Worm (Caenorhabditis elegans) whole organism, L1 larva: ENCODE measurements around the gene akt-2.

Experiments used
- ama-1 ChIP-seq: fragments of 150-350 bp; optimal IDR thresholded peaks from 2 replicates; lab custom pipeline; 2014
- elt-3 ChIP-seq, 6 experiments: fragments of 150-350 bp in 1 of 6; sonication (generic microtip); optimal IDR thresholded peaks; 2 replicates each; lab custom pipeline; 2017 to 2018; ENCODE audit warnings: missing biosample characterization in 6 of 6, missing genetic modification characterization in 6 of 6, inconsistent platforms in 1 of 6
- lsy-2 ChIP-seq, 2 experiments: fragments of 150-350 bp; optimal IDR thresholded peaks; 2 replicates each; lab custom pipeline; 2014; ENCODE audit warnings: missing biosample characterization in 2 of 2, missing genetic modification characterization in 2 of 2
- nhr-77 ChIP-seq: fragments of 150-350 bp; optimal IDR thresholded peaks from 2 replicates; lab custom pipeline; 2014; ENCODE audit warnings: missing biosample characterization, missing genetic modification characterization
- unc-130 ChIP-seq: fragments of 150-350 bp; optimal IDR thresholded peaks from 2 replicates; lab custom pipeline; 2017; ENCODE audit warnings: missing biosample characterization, missing genetic modification characterization, inconsistent platforms
- zag-1 ChIP-seq: fragments of 150-350 bp; optimal IDR thresholded peaks from 2 replicates; lab custom pipeline; 2014; ENCODE audit warnings: missing biosample characterization, missing genetic modification characterization

DNA sequence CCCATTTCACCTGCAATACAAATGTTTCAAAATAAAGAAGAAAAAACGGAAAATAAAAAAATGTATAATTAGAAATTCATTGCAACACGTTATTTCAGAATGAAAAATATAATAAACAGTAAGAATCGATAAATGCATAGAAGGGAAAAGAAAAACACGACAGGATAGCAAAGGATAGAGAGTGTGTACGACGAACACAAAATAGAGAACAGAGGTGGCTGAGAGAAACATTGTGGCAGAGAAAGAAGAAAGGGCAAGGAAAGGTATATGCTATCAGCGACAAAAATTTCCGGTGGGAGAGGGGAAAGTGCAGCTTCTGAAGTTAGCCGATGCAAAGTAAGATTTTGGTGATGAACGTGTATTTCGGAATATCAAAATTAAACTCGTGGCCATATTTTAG lies 21.6 kb upstream of the akt-2 start, which contains the start of gene F28H6.6:
- no peak for TF ChIP-seq lsy-2 (tag; optimal IDR thresholded peaks at IDR 0.05; lab: Kevin White, UChicago)
- no peak for TF ChIP-seq nhr-77 (tag; lab: Kevin White, UChicago)
- no peak for TF ChIP-seq unc-130 (tag; lab: Kevin White, UChicago)
- no peak for TF ChIP-seq elt-3 (tag; optimal IDR thresholded peaks at IDR 0.05; lab: Kevin White, UChicago)
- no peak for TF ChIP-seq ama-1
- no peak for TF ChIP-seq zag-1 (tag; lab: Kevin White, UChicago)
